Worm (Caenorhabditis elegans): ENCODE data around the gene srv-1.

- no peak for TF ChIP-seq B0336.3 (GFP tag; IDR thresholded peaks at IDR 0.05)
- no peak for TF ChIP-seq snpc-4 (GFP tag; optimal IDR thresholded peaks at IDR 0.05)
- no peak for TF ChIP-seq snpc-4 (tag; optimal IDR thresholded peaks at IDR 0.05)
- TF ChIP-seq hlh-26 (GFP tag; conservative IDR thresholded peaks at IDR 0.05), result no peak
- TF ChIP-seq repo-1 (tag; optimal IDR thresholded peaks at IDR 0.05), result no peak
- no peak for TF ChIP-seq zim-3 (tag; optimal IDR thresholded peaks at IDR 0.05)
- no peak for TF ChIP-seq pbrm-1 (GFP tag; IDR thresholded peaks at IDR 0.05)
- no peak for TF ChIP-seq K12H6.12 (tag; optimal IDR thresholded peaks at IDR 0.05)
- no peak for TF ChIP-seq unc-62 (GFP tag; optimal IDR thresholded peaks at IDR 0.05)
- no peak for TF ChIP-seq egl-44 (GFP tag; IDR thresholded peaks at IDR 0.05)
- TF ChIP-seq rpc-1 (optimal IDR thresholded peaks at IDR 0.05), result no peak
- TF ChIP-seq rpc-1 (tag; optimal IDR thresholded peaks at IDR 0.05), result no peak
- no peak for TF ChIP-seq F22D6.2 (tag; optimal IDR thresholded peaks at IDR 0.05)
- no peak for TF ChIP-seq F10E7.11 (tag; optimal IDR thresholded peaks at IDR 0.05)
- no peak for TF ChIP-seq sea-2 (GFP tag; IDR thresholded peaks at IDR 0.05)
These were observed 22.5 kb downstream of the srv-1 start, which contains the start of gene K04C2.3 for ce11 chrIII:6872534-6873150.

Measured in whole organism, young adult.